Fruit fly (Drosophila melanogaster): Measurements from ENCODE around the gene Remo.

dm6 chrX:13300835-13301502, 13.1 kb downstream of the Remo start:
- TF ChIP-seq br (optimal IDR thresholded peaks at IDR 0.05) (no peak), NfI (GFP tag; optimal IDR thresholded peaks at IDR 0.05) (no peak), CG12659 (GFP tag; optimal IDR thresholded peaks at IDR 0.05) (no peak), CG32772 (GFP tag; IDR thresholded peaks at IDR 0.05) (no peak), Blimp-1 (GFP tag; optimal IDR thresholded peaks at IDR 0.05) (no peak), CG13775 (GFP tag; optimal IDR thresholded peaks at IDR 0.05) (no peak), Xbp1 (GFP tag; optimal IDR thresholded peaks at IDR 0.05) (no peak), klu (GFP tag; IDR thresholded peaks at IDR 0.05) (no peak), Gug (GFP tag; IDR thresholded peaks at IDR 0.05) (no peak), otp (GFP tag; IDR thresholded peaks at IDR 0.05) (no peak), unpg (GFP tag; optimal IDR thresholded peaks at IDR 0.05) (no peak), slp2 (GFP tag; optimal IDR thresholded peaks at IDR 0.05) (no peak), ash1 (GFP tag; optimal IDR thresholded peaks at IDR 0.05) (no peak)
